Worm (Caenorhabditis elegans) whole organism, L4/young adult: Measurements from ENCODE around the gene str-124.

Experiments used
- W03F9.2 ChIP-seq: fragments of 150-350 bp; optimal IDR thresholded peaks from 2 replicates; lab custom pipeline; 2014; ENCODE audit warnings: missing biosample characterization, missing genetic modification characterization
- dao-5 ChIP-seq: sonication (generic microtip); optimal IDR thresholded peaks from 2 replicates; lab custom pipeline; 2016; ENCODE audit warnings: missing genotype, missing genetic modification characterization, moderate library complexity, missing compliant biosample characterization
- him-1 ChIP-seq: sonication (generic microtip); optimal IDR thresholded peaks from 2 replicates; lab custom pipeline; 2016; ENCODE audit warnings: missing genotype, missing genetic modification reagents, missing genetic modification characterization, missing compliant biosample characterization

str-124 gene

ce11 chrX:12790036-12790435, 2.3 kb downstream of the str-124 start, which contains the start of gene str-123:
str-123 (plus strand) TSS chrX:12790336.
- TF ChIP-seq him-1 (tag; lab: Kevin White, UChicago) (no peak), dao-5 (tag; lab: Kevin White, UChicago) (no peak), W03F9.2 (tag; lab: Kevin White, UChicago) (no peak)

ce11 chrX:12792554-12792953, 4.8 kb downstream of the str-124 start, which contains the start of gene abf-5:
abf-5 (plus strand) TSS chrX:12792854.
- TF ChIP-seq W03F9.2 (tag; lab: Kevin White, UChicago) (no peak), dao-5 (tag; lab: Kevin White, UChicago) (no peak), him-1 (tag; lab: Kevin White, UChicago) (no peak)

- no peak for TF ChIP-seq W03F9.2 (tag; lab: Kevin White, UChicago)
- no peak for TF ChIP-seq him-1 (tag; lab: Kevin White, UChicago)
- no peak for TF ChIP-seq dao-5 (tag; lab: Kevin White, UChicago)
Measured at ce11 chrX:12793075-12793474, 5.4 kb downstream of the str-124 start.

ce11 chrX:12793796-12794195, 6.1 kb downstream of the str-124 start, which contains the start of gene abf-6:
abf-6 (plus strand) TSS chrX:12794118.
- no peak for TF ChIP-seq dao-5 (tag; lab: Kevin White, UChicago)
- TF ChIP-seq W03F9.2 (tag; lab: Kevin White, UChicago) = no peak
- TF ChIP-seq him-1 (tag; lab: Kevin White, UChicago) = no peak

ce11 chrX:12799831-12800230, 12.1 kb downstream of the str-124 start:
- TF ChIP-seq W03F9.2 (tag; lab: Kevin White, UChicago) (no peak), him-1 (tag; lab: Kevin White, UChicago) (no peak), dao-5 (tag; lab: Kevin White, UChicago) (no peak)

ce11 chrX:12806926-12807325, 19.2 kb downstream of the str-124 start:
- TF ChIP-seq dao-5 (tag; lab: Kevin White, UChicago) (no peak), him-1 (tag; lab: Kevin White, UChicago) (no peak), W03F9.2 (tag; lab: Kevin White, UChicago) (no peak)

ce11 chrX:12808085-12808922, 20.6 kb downstream of the str-124 start, which contains the start of gene nhr-27:
nhr-27 (minus strand) TSS chrX:12808318.
- no peak for TF ChIP-seq him-1 (tag; lab: Kevin White, UChicago)
- TF ChIP-seq W03F9.2 (tag; lab: Kevin White, UChicago) = no peak
- no peak for TF ChIP-seq dao-5 (tag; lab: Kevin White, UChicago)

ce11 chrX:12813539-12813938, 25.8 kb downstream of the str-124 start, which contains the start of gene gei-3:
gei-3 (minus strand) TSS chrX:12813639.
- TF ChIP-seq him-1 (tag; lab: Kevin White, UChicago) (no peak), dao-5 (tag; lab: Kevin White, UChicago) (no peak), W03F9.2 (tag; lab: Kevin White, UChicago) (no peak)

- TF ChIP-seq him-1 (tag; lab: Kevin White, UChicago) (no peak), W03F9.2 (tag; lab: Kevin White, UChicago) (no peak), dao-5 (tag; lab: Kevin White, UChicago) (no peak)
Measured at ce11 chrX:12815367-12815766, 27.6 kb downstream of the str-124 start.

ce11 chrX:12818768-12819167, 31.0 kb downstream of the str-124 start:
- no peak for TF ChIP-seq W03F9.2 (tag; lab: Kevin White, UChicago)
- TF ChIP-seq dao-5 (tag; lab: Kevin White, UChicago) = no peak
- TF ChIP-seq him-1 (tag; lab: Kevin White, UChicago) = no peak

ce11 chrX:12819512-12819911, 31.8 kb downstream of the str-124 start:
- TF ChIP-seq him-1 (tag; lab: Kevin White, UChicago) (no peak), W03F9.2 (tag; lab: Kevin White, UChicago) (no peak), dao-5 (tag; lab: Kevin White, UChicago) (no peak)

ce11 chrX:12825174-12825573, 37.5 kb downstream of the str-124 start:
- no peak for TF ChIP-seq W03F9.2 (tag; lab: Kevin White, UChicago)
- TF ChIP-seq him-1 (tag; lab: Kevin White, UChicago) = no peak
- TF ChIP-seq dao-5 (tag; lab: Kevin White, UChicago) = no peak

- no peak for TF ChIP-seq him-1 (tag; lab: Kevin White, UChicago)
- no peak for TF ChIP-seq W03F9.2 (tag; lab: Kevin White, UChicago)
- no peak for TF ChIP-seq dao-5 (tag; lab: Kevin White, UChicago)
Measured at ce11 chrX:12826782-12827181, 39.1 kb downstream of the str-124 start.
